Worm (Caenorhabditis elegans): ENCODE data around the gene droe-4.

DNA sequence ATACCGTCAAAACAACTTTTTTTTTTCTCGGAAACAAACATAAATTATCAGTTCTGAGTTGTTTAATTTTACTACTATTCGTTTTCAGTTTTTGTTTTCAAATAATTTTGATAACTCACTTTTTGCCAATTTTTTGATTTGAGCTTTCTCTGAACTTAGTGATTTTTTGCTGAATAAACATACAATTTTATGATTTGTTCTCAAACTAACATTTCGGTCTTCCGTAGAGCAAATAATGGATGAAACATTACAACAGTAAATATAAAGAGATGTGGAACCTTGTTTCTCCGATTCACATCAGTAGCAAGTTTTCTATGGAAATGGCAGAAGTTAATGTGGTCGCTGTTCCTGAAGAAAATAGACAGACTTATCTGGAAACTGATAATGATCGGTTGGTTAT lies 42.7 kb upstream of the droe-4 start, which contains the start of gene R10D12.7:
- no peak for TF ChIP-seq unc-39 (tag; optimal IDR thresholded peaks at IDR 0.05)
- TF ChIP-seq lin-15B (tag; optimal IDR thresholded peaks at IDR 0.05): no peak

Data from whole organism, L4 larva.